Fruit fly (Drosophila melanogaster): ENCODE measurements around the gene CG17122.

Gene CG17122

dm6 chr3L:20241987-20242982 is 32.9 kb downstream of the CG17122 start (continued):
- TF ChIP-seq Max (GFP tag; optimal IDR thresholded peaks at IDR 0.05): peak; percentile 33
- TF ChIP-seq fd3F (GFP tag; optimal IDR thresholded peaks at IDR 0.05): peak; percentile 44
- peak; percentile 51 for TF ChIP-seq CG4328 (GFP tag; optimal IDR thresholded peaks at IDR 0.05)
- no peak for TF ChIP-seq CG10565 (GFP tag; optimal IDR thresholded peaks at IDR 0.05)
- peak in 1 of 2 experiments; percentile 0 for TF ChIP-seq Eip74EF (GFP tag; optimal IDR thresholded peaks at IDR 0.05)
- peak; percentile 50 for TF ChIP-seq CG9817 (tag; optimal IDR thresholded peaks at IDR 0.05)
- TF ChIP-seq odd (GFP tag; optimal IDR thresholded peaks at IDR 0.05): no peak
- TF ChIP-seq Hmr (GFP tag; optimal IDR thresholded peaks at IDR 0.05): peak; percentile 61
- no peak for TF ChIP-seq Poxn (GFP tag; IDR thresholded peaks at IDR 0.05)
- TF ChIP-seq sug (tag; optimal IDR thresholded peaks at IDR 0.05): peak; percentile 57
- peak; percentile 74 for TF ChIP-seq Med (GFP tag)
- TF ChIP-seq CG10321 (GFP tag; IDR thresholded peaks at IDR 0.05): no peak; the same call in 1 of the 2 replicates
- TF ChIP-seq Sry-δ (GFP tag; optimal IDR thresholded peaks at IDR 0.05): peak; percentile 19
- TF ChIP-seq CoRest (tag; optimal IDR thresholded peaks at IDR 0.05): peak; percentile 79
- TF ChIP-seq CG10462 (GFP tag; optimal IDR thresholded peaks at IDR 0.05): peak; percentile 15
- peak; percentile 66 for TF ChIP-seq Sox100B (GFP tag; optimal IDR thresholded peaks at IDR 0.05)
- TF ChIP-seq sr (GFP tag; IDR thresholded peaks at IDR 0.05): peak; percentile 29; the same call in 1 of the 3 replicates
- no peak for TF ChIP-seq CG2889 (GFP tag; IDR thresholded peaks at IDR 0.05)
- TF ChIP-seq tap (tag; optimal IDR thresholded peaks at IDR 0.05): no peak
- peak; percentile 30 for TF ChIP-seq CG8388 (GFP tag; optimal IDR thresholded peaks at IDR 0.05)
- TF ChIP-seq CG8924 (tag; optimal IDR thresholded peaks at IDR 0.05): peak; percentile 64
- peak; percentile 54 for TF ChIP-seq CG12299 (tag; optimal IDR thresholded peaks at IDR 0.05)
- peak; percentile 85 for TF ChIP-seq CG9932 (GFP tag; IDR thresholded peaks at IDR 0.05)
- TF ChIP-seq Nf-YB (GFP tag; optimal IDR thresholded peaks at IDR 0.05): peak; percentile 39
- TF ChIP-seq row (GFP tag; IDR thresholded peaks at IDR 0.05): peak; percentile 87
- peak; percentile 69 for TF ChIP-seq CG17359 (tag; optimal IDR thresholded peaks at IDR 0.05)
- TF ChIP-seq CG15514 (GFP tag; optimal IDR thresholded peaks at IDR 0.05): peak; percentile 99
- TF ChIP-seq hbn (GFP tag; IDR thresholded peaks at IDR 0.05; ENCODE audit: partially characterized antibody): peak; percentile 60; the same call in 1 of the 2 replicates
- TF ChIP-seq slbo (GFP tag; IDR thresholded peaks at IDR 0.05): peak; percentile 66
- TF ChIP-seq unc-4 (GFP tag; IDR thresholded peaks at IDR 0.05; ENCODE audit: partially characterized antibody): peak; percentile 69
- no peak for TF ChIP-seq fd102C (GFP tag; optimal IDR thresholded peaks at IDR 0.05)
- peak; percentile 97 for TF ChIP-seq CG9437 (GFP tag; optimal IDR thresholded peaks at IDR 0.05)
- TF ChIP-seq CG8290 (GFP tag; optimal IDR thresholded peaks at IDR 0.05): no peak
- peak in 1 of 2 experiments; percentile 48 for TF ChIP-seq CG8290 (tag; optimal IDR thresholded peaks at IDR 0.05)
- peak; percentile 74 for TF ChIP-seq zen (tag; optimal IDR thresholded peaks at IDR 0.05)
- peak; percentile 77 for TF ChIP-seq CG14441 (GFP tag; IDR thresholded peaks at IDR 0.05)
- peak; percentile 64 for TF ChIP-seq CG2120 (GFP tag; optimal IDR thresholded peaks at IDR 0.05)
- peak; percentile 8 for TF ChIP-seq org-1 (GFP tag; optimal IDR thresholded peaks at IDR 0.05)
- peak; percentile 50 for TF ChIP-seq Fer1 (GFP tag; optimal IDR thresholded peaks at IDR 0.05)
- TF ChIP-seq fd96Cb (tag; optimal IDR thresholded peaks at IDR 0.05): peak; percentile 34
- peak; percentile 11 for TF ChIP-seq pho (GFP tag; optimal IDR thresholded peaks at IDR 0.05)
- TF ChIP-seq sd (tag; optimal IDR thresholded peaks at IDR 0.05): no peak
- TF ChIP-seq CG13287 (GFP tag; IDR thresholded peaks at IDR 0.05; ENCODE audit: partially characterized antibody): peak; percentile 77
- 0 out of 2 replicates have a peak, but pooled peaks have one; percentile 34 for TF ChIP-seq sisA (GFP tag; IDR thresholded peaks at IDR 0.05)
- TF ChIP-seq en (GFP tag; optimal IDR thresholded peaks at IDR 0.05): no peak
- TF ChIP-seq HLH4C (GFP tag; IDR thresholded peaks at IDR 0.05; ENCODE audit: partially characterized antibody): peak; percentile 59; the same call in 1 of the 3 replicates
- TF ChIP-seq Adf1 (GFP tag; IDR thresholded peaks at IDR 0.05): no peak; the same call in 1 of the 2 replicates

Measured in whole organism, embryonic.